Fruit fly (Drosophila melanogaster): ENCODE measurements around the gene Act87E.
A peak's percentile ranks its signal among the peaks of the same experiment; 100 is the strongest.

Act87E gene

dm6 chr3R:13425470-13426033 is at the start of gene Act87E:
Gene Act87E, plus strand, starts transcription at chr3R:13425983.
- TF ChIP-seq CG8159 (tag; optimal IDR thresholded peaks at IDR 0.05): peak; percentile 68
- TF ChIP-seq CG15710 (tag; optimal IDR thresholded peaks at IDR 0.05): peak; percentile 52
- no peak for TF ChIP-seq D1 (tag; optimal IDR thresholded peaks at IDR 0.05)
- no peak for TF ChIP-seq Snoo (tag; optimal IDR thresholded peaks at IDR 0.05)
- peak; percentile 59 for TF ChIP-seq CG9948 (tag; optimal IDR thresholded peaks at IDR 0.05)
- TF ChIP-seq CG8301 (tag; optimal IDR thresholded peaks at IDR 0.05): peak; percentile 66
- peak; percentile 12 for TF ChIP-seq CG17806 (tag; optimal IDR thresholded peaks at IDR 0.05)
- TF ChIP-seq CG14655 (GFP tag; optimal IDR thresholded peaks at IDR 0.05): peak; percentile 72
- no peak for TF ChIP-seq Ets98B (GFP tag; IDR thresholded peaks at IDR 0.05)
- TF ChIP-seq CG34367 (tag; optimal IDR thresholded peaks at IDR 0.05): peak; percentile 12

dm6 chr3R:13379675-13380074 is 46.1 kb upstream of the Act87E start, which contains the start of the genes CG9813 and CG8870:
Gene CG9813, minus strand, starts transcription at chr3R:13379775.
Gene CG8870, plus strand, starts transcription at chr3R:13379842.
- no peak for TF ChIP-seq EcR (GFP tag; optimal IDR thresholded peaks at IDR 0.05)
- TF ChIP-seq fd96Ca (GFP tag; IDR thresholded peaks at IDR 0.05): no peak
- no peak for TF ChIP-seq CG8159 (tag; optimal IDR thresholded peaks at IDR 0.05)
- no peak for TF ChIP-seq CG13204 (GFP tag; optimal IDR thresholded peaks at IDR 0.05)
- TF ChIP-seq CG14655 (GFP tag; optimal IDR thresholded peaks at IDR 0.05): no peak
- TF ChIP-seq CG34367 (tag; optimal IDR thresholded peaks at IDR 0.05): no peak
- no peak for TF ChIP-seq CG17806 (tag; optimal IDR thresholded peaks at IDR 0.05)
- TF ChIP-seq CG32121 (GFP tag; IDR thresholded peaks at IDR 0.05): no peak
- no peak for TF ChIP-seq Pif1B (GFP tag; optimal IDR thresholded peaks at IDR 0.05)
- no peak for TF ChIP-seq rn (GFP tag; IDR thresholded peaks at IDR 0.05)

DNA sequence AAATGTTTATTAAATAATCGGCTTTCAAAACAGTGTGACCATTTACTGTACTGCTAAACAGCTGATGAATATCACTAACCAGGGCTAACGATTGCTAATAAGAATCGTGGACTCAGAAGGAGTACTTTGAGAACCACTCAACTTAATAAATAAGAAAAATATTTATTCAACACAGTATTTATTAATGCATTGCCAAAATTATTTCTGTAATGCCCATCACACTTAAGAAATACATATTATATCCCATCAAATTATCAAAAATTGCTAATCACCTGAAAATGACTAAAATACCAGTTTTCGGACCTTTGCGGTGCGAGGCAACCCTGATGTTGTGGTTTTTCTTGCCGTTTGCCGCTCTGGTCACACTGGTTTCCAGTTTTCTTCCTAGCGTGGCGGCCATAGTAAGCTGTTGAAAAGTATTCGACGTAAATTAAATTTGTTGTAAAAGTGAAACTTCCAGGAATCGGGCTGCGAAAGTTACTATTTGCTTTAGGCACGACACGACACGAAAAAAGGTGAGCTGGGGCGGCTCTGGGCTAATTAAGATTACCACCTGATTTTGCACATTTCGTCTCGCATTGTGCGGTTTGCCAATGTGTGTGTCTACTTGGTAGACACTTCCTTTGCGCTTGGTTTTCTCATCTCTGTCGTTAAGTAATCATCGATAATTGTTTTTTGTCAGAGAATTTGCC is 43.9 kb upstream of the Act87E start, which contains the start of the genes mRpS21 and Droj2:
mRpS21 (minus strand) TSS at position 66 of the 692 bp plus-strand sequence.
Droj2 (plus strand) TSS at position 363 of the 692 bp plus-strand sequence.
- TF ChIP-seq CG13204 (GFP tag; optimal IDR thresholded peaks at IDR 0.05): no peak
- peak; percentile 22; the same call in 1 of the 2 replicates for TF ChIP-seq Ets98B (GFP tag; IDR thresholded peaks at IDR 0.05)
- no peak for TF ChIP-seq Pif1B (GFP tag; optimal IDR thresholded peaks at IDR 0.05)
- peak; percentile 51 for TF ChIP-seq CG15710 (tag; optimal IDR thresholded peaks at IDR 0.05)
- peak; percentile 13 for TF ChIP-seq CG17806 (tag; optimal IDR thresholded peaks at IDR 0.05)
- peak; percentile 32 for TF ChIP-seq CG34367 (tag; optimal IDR thresholded peaks at IDR 0.05)
- no peak for TF ChIP-seq CG12605 (GFP tag; IDR thresholded peaks at IDR 0.05)
- no peak for TF ChIP-seq D1 (tag; optimal IDR thresholded peaks at IDR 0.05)
- TF ChIP-seq fd96Ca (GFP tag; IDR thresholded peaks at IDR 0.05): no peak
- TF ChIP-seq CG14655 (GFP tag; optimal IDR thresholded peaks at IDR 0.05): no peak
- TF ChIP-seq CG10348 (GFP tag; IDR thresholded peaks at IDR 0.05): no peak
- no peak for TF ChIP-seq CG4496 (GFP tag; IDR thresholded peaks at IDR 0.05)
- no peak for TF ChIP-seq CG9948 (tag; optimal IDR thresholded peaks at IDR 0.05)
- TF ChIP-seq gl (tag; optimal IDR thresholded peaks at IDR 0.05): no peak
- no peak; the same call in 1 of the 2 replicates for TF ChIP-seq CG32121 (GFP tag; IDR thresholded peaks at IDR 0.05)
- TF ChIP-seq EcR (GFP tag; optimal IDR thresholded peaks at IDR 0.05): no peak
- TF ChIP-seq CG8159 (tag; optimal IDR thresholded peaks at IDR 0.05): peak; percentile 19
- no peak for TF ChIP-seq Snoo (tag; optimal IDR thresholded peaks at IDR 0.05)
- no peak for TF ChIP-seq Pif1A (GFP tag; optimal IDR thresholded peaks at IDR 0.05)
- TF ChIP-seq rn (GFP tag; IDR thresholded peaks at IDR 0.05): no peak
- TF ChIP-seq CG8301 (tag; optimal IDR thresholded peaks at IDR 0.05): no peak

DNA sequence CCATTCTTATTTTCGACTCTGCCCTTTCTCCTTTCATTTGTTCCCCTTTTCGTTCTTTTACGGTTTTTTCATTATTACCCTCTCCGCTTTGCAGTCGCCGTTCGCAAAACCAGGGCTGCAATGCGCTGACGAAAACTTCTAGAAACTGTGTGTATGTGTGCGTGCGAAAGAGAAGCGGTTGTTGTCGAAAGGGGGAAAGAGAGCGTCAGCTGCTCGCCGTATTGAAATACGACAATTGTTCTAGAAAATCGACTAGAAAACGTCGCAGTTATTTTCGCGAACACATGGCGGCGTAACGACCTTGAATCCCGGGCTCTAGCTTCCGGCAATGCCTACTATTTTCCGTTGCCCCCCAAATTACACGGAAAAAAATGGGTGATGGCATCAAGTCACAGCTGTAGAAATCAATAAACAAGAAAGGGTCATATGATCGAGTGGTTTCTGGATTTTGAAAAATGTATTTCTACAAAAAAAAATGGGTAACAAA is 43.1 kb upstream of the Act87E start:
- TF ChIP-seq EcR (GFP tag; optimal IDR thresholded peaks at IDR 0.05): peak; percentile 6
- 0 out of 3 replicates have a peak, but pooled peaks have one; percentile 27 for TF ChIP-seq CG4496 (GFP tag; IDR thresholded peaks at IDR 0.05)
- no peak for TF ChIP-seq CG14655 (GFP tag; optimal IDR thresholded peaks at IDR 0.05)
- peak; percentile 8 for TF ChIP-seq CG15710 (tag; optimal IDR thresholded peaks at IDR 0.05)
- no peak for TF ChIP-seq CG8301 (tag; optimal IDR thresholded peaks at IDR 0.05)
- TF ChIP-seq gl (tag; optimal IDR thresholded peaks at IDR 0.05): peak; percentile 1

DNA sequence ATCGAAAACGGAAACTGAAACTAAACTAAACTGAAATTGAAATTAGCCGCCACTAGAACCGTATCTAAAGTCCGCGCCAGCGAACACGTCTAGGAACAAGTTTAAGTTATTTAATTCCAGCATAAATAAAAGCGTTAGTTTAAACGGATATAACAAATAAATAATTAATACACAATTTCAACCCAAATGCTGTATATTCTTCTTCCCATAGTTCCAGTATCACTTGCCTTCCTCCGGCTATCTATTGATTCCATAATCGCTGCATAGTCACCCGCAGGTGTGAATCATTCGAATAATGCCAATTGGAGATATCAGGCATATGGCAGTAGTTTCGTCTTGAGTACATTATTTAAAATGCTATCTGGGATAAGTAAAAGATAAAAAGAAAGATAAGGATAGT is 40.7 kb upstream of the Act87E start:
- TF ChIP-seq CG34367 (tag; optimal IDR thresholded peaks at IDR 0.05): no peak
- TF ChIP-seq CG9948 (tag; optimal IDR thresholded peaks at IDR 0.05): no peak
- TF ChIP-seq CG14655 (GFP tag; optimal IDR thresholded peaks at IDR 0.05): no peak
- TF ChIP-seq EcR (GFP tag; optimal IDR thresholded peaks at IDR 0.05): no peak
- TF ChIP-seq fd96Ca (GFP tag; IDR thresholded peaks at IDR 0.05): no peak

dm6 chr3R:13388160-13388870 is 37.5 kb upstream of the Act87E start, which contains the start of gene CG9799:
Gene CG9799, minus strand, starts transcription at chr3R:13388709.
- no peak for TF ChIP-seq fd96Ca (GFP tag; IDR thresholded peaks at IDR 0.05)
- no peak for TF ChIP-seq D1 (tag; optimal IDR thresholded peaks at IDR 0.05)
- TF ChIP-seq CG14655 (GFP tag; optimal IDR thresholded peaks at IDR 0.05): no peak
- TF ChIP-seq Pif1A (GFP tag; optimal IDR thresholded peaks at IDR 0.05): no peak
- TF ChIP-seq Ets98B (GFP tag; IDR thresholded peaks at IDR 0.05): no peak
- no peak for TF ChIP-seq CG4496 (GFP tag; IDR thresholded peaks at IDR 0.05)
- no peak for TF ChIP-seq CG17806 (tag; optimal IDR thresholded peaks at IDR 0.05)
